Fruit fly (Drosophila melanogaster): Measurements from ENCODE around the gene lmgA.

The lmgA gene

dm6 chr2L:8528318-8528717, at the start of gene lmgA, which contains the start of gene lmgB (continued):
- TF ChIP-seq CG14014 (GFP tag; IDR thresholded peaks at IDR 0.05): 0 out of 2 replicates have a peak, but pooled peaks have one; percentile 9
- TF ChIP-seq CG18599 (GFP tag; optimal IDR thresholded peaks at IDR 0.05): no peak
- no peak for TF ChIP-seq fu2 (GFP tag; optimal IDR thresholded peaks at IDR 0.05)
- TF ChIP-seq CG8924 (tag; optimal IDR thresholded peaks at IDR 0.05): no peak
- no peak for TF ChIP-seq CG1792 (GFP tag; optimal IDR thresholded peaks at IDR 0.05)
- TF ChIP-seq C15 (GFP tag; IDR thresholded peaks at IDR 0.05): no peak
- TF ChIP-seq Fer3 (tag; optimal IDR thresholded peaks at IDR 0.05): no peak
- peak; percentile 82 for TF ChIP-seq bbx (GFP tag; IDR thresholded peaks at IDR 0.05; ENCODE audit: partially characterized antibody)
- no peak for TF ChIP-seq zf30C (GFP tag; optimal IDR thresholded peaks at IDR 0.05)
- no peak for TF ChIP-seq Mad (GFP tag; optimal IDR thresholded peaks at IDR 0.05)
- TF ChIP-seq sc (optimal IDR thresholded peaks at IDR 0.05): no peak
- TF ChIP-seq sc (GFP tag; optimal IDR thresholded peaks at IDR 0.05): no peak
- TF ChIP-seq Atf-2 (GFP tag; optimal IDR thresholded peaks at IDR 0.05): no peak
- TF ChIP-seq CG9932 (GFP tag; IDR thresholded peaks at IDR 0.05): peak; percentile 76
- TF ChIP-seq gsb (GFP tag; IDR thresholded peaks at IDR 0.05): no peak
- TF ChIP-seq CG33557 (GFP tag; optimal IDR thresholded peaks at IDR 0.05): no peak
- no peak for TF ChIP-seq lov (optimal IDR thresholded peaks at IDR 0.05)
- no peak for TF ChIP-seq lov (GFP tag; IDR thresholded peaks at IDR 0.05)
- TF ChIP-seq mld (GFP tag; IDR thresholded peaks at IDR 0.05; ENCODE audit: partially characterized antibody): peak; percentile 85
- TF ChIP-seq CG15073 (GFP tag; optimal IDR thresholded peaks at IDR 0.05): no peak
- peak; percentile 55; the same call in 1 of the 2 replicates for TF ChIP-seq sisA (GFP tag; IDR thresholded peaks at IDR 0.05)
- peak in 1 of 2 experiments; percentile 29 for TF ChIP-seq bsh (GFP tag; optimal IDR thresholded peaks at IDR 0.05)
- peak; percentile 37 for TF ChIP-seq esg (GFP tag; conservative IDR thresholded peaks at IDR 0.05)

- TF ChIP-seq CG18764 (GFP tag; optimal IDR thresholded peaks at IDR 0.05) (no peak), CG15696 (tag; optimal IDR thresholded peaks at IDR 0.05) (peak; percentile 42), lab (GFP tag; optimal IDR thresholded peaks at IDR 0.05) (no peak), CG9727 (GFP tag; optimal IDR thresholded peaks at IDR 0.05) (peak; percentile 1), jumu (GFP tag; optimal IDR thresholded peaks at IDR 0.05) (no peak), CG11504 (tag; optimal IDR thresholded peaks at IDR 0.05) (no peak), tll (GFP tag; optimal IDR thresholded peaks at IDR 0.05) (peak in 1 of 2 experiments; percentile 15), CG8924 (tag; optimal IDR thresholded peaks at IDR 0.05) (peak; percentile 17), z (GFP tag; IDR thresholded peaks at IDR 0.05) (0 out of 3 replicates have a peak, but pooled peaks have one; percentile 33), CG6272 (GFP tag; IDR thresholded peaks at IDR 0.05) (no peak), nmo (GFP tag; optimal IDR thresholded peaks at IDR 0.05) (no peak), CG13296 (GFP tag; optimal IDR thresholded peaks at IDR 0.05) (no peak), CG2202 (tag; optimal IDR thresholded peaks at IDR 0.05) (peak; percentile 22), CG13775 (GFP tag; optimal IDR thresholded peaks at IDR 0.05) (no peak), Med (GFP tag) (peak; percentile 29), emc (GFP tag; optimal IDR thresholded peaks at IDR 0.05) (no peak), CG11695 (GFP tag; IDR thresholded peaks at IDR 0.05) (no peak), eve (GFP tag; optimal IDR thresholded peaks at IDR 0.05) (no peak), zf30C (GFP tag; optimal IDR thresholded peaks at IDR 0.05) (no peak), Fer2 (tag; optimal IDR thresholded peaks at IDR 0.05) (no peak), CG7786 (GFP tag; optimal IDR thresholded peaks at IDR 0.05) (no peak), CG12071 (GFP tag; optimal IDR thresholded peaks at IDR 0.05) (no peak), CG10959 (GFP tag; IDR thresholded peaks at IDR 0.05) (no peak), twi (tag; optimal IDR thresholded peaks at IDR 0.05) (no peak), bbx (GFP tag; IDR thresholded peaks at IDR 0.05; ENCODE audit: partially characterized antibody) (no peak), Camta (GFP tag; optimal IDR thresholded peaks at IDR 0.05) (no peak), lov (optimal IDR thresholded peaks at IDR 0.05) (no peak), lov (GFP tag; IDR thresholded peaks at IDR 0.05) (no peak), CG8281 (tag; optimal IDR thresholded peaks at IDR 0.05) (peak; percentile 99), CG5245 (GFP tag; optimal IDR thresholded peaks at IDR 0.05) (no peak), CG15514 (GFP tag; optimal IDR thresholded peaks at IDR 0.05) (no peak), CG6654 (GFP tag; optimal IDR thresholded peaks at IDR 0.05) (no peak)
Measured at dm6 chr2L:8576496-8577000, 48.1 kb upstream of the lmgA start.
